Fruit fly (Drosophila melanogaster) whole organism, embryonic: ENCODE results near the gene TFAM.

Experiments
- Adf1 ChIP-seq: fragments of 200-800 bp; sonication (Bioruptor generic); IDR thresholded peaks from 2 replicates; pipeline ENCODE4 v1.3.6; 2022; ENCODE audit warnings: missing biosample characterization, missing genetic modification characterization
- B-H1 ChIP-seq: fragments of 200-800 bp; sonication (Bioruptor generic); IDR thresholded peaks from 3 replicates; pipeline ENCODE4 v1.3.6; 2022; ENCODE audit warnings: missing biosample characterization, missing genetic modification characterization
- Bgb ChIP-seq: fragments of 200-800 bp; sonication (Bioruptor generic); IDR thresholded peaks from 2 replicates; pipeline ENCODE4 v1.3.6; 2022; ENCODE audit warnings: missing biosample characterization, missing genetic modification characterization; ENCODE audit not compliant: partially characterized antibody
- CG10979 ChIP-seq: fragments of 200-800 bp; sonication (Bioruptor generic); optimal IDR thresholded peaks from 2 replicates; lab custom pipeline; 2018; ENCODE audit warnings: missing biosample characterization, mild to moderate bottlenecking, missing genetic modification characterization, moderate library complexity
- CG11723 ChIP-seq: fragments of 200-800 bp; sonication (Bioruptor generic); optimal IDR thresholded peaks from 2 replicates; lab custom pipeline; 2017; ENCODE audit warnings: missing biosample characterization, mild to moderate bottlenecking, missing genetic modification characterization
- CG12219 ChIP-seq: fragments of 200-800 bp; sonication (Bioruptor generic); optimal IDR thresholded peaks from 3 replicates; lab custom pipeline; 2018; ENCODE audit warnings: missing biosample characterization, mild to moderate bottlenecking, missing genetic modification characterization
- CG13296 ChIP-seq: fragments of 200-800 bp; sonication (Bioruptor generic); optimal IDR thresholded peaks from 3 replicates; lab custom pipeline; 2018; ENCODE audit warnings: missing biosample characterization, mild to moderate bottlenecking, missing genetic modification characterization
- CG14667 ChIP-seq: fragments of 200-800 bp; sonication (Bioruptor generic); IDR thresholded peaks from 2 replicates; pipeline ENCODE4 v1.3.6; 2022; ENCODE audit warnings: missing biosample characterization, missing genetic modification characterization
- CG16813 ChIP-seq: fragments of 200-800 bp; sonication (Bioruptor generic); IDR thresholded peaks from 3 replicates; pipeline ENCODE4 v1.3.6; 2022; ENCODE audit warnings: missing biosample characterization, missing genetic modification characterization; ENCODE audit not compliant: partially characterized antibody
- CG17361 ChIP-seq: fragments of 200-800 bp; sonication (Bioruptor generic); IDR thresholded peaks from 3 replicates; pipeline ENCODE4 v1.3.6; 2022; ENCODE audit warnings: missing biosample characterization, missing genetic modification characterization
- CG2202 ChIP-seq: fragments of 200-800 bp; sonication (Bioruptor generic); optimal IDR thresholded peaks from 2 replicates; lab custom pipeline; 2018; ENCODE audit warnings: missing biosample characterization, mild to moderate bottlenecking, missing genetic modification characterization
- CG2678 ChIP-seq: fragments of 200-800 bp; sonication (Bioruptor generic); optimal IDR thresholded peaks from 3 replicates; lab custom pipeline; 2019; ENCODE audit warnings: missing biosample characterization, mild to moderate bottlenecking, missing genetic modification characterization, moderate library complexity
- CG3065 ChIP-seq: fragments of 200-800 bp; sonication (Bioruptor generic); optimal IDR thresholded peaks from 2 replicates; lab custom pipeline; 2016; ENCODE audit warnings: missing biosample characterization, missing genetic modification characterization
- CG32767 ChIP-seq: fragments of 200-800 bp; sonication (Bioruptor generic); IDR thresholded peaks from 2 replicates; pipeline ENCODE4 v1.3.6; 2022; ENCODE audit warnings: missing biosample characterization, missing genetic modification characterization
- CG43689 ChIP-seq: fragments of 200-800 bp; sonication (Bioruptor generic); IDR thresholded peaks from 2 replicates; pipeline ENCODE4 v1.3.6; 2022; ENCODE audit warnings: missing biosample characterization, missing genetic modification characterization
- CG4404 ChIP-seq: fragments of 200-800 bp; sonication (Bioruptor generic); IDR thresholded peaks from 2 replicates; pipeline ENCODE4 v1.3.6; 2022; ENCODE audit warnings: missing biosample characterization, missing genetic modification characterization
- CG6272 ChIP-seq: fragments of 200-800 bp; sonication (Bioruptor generic); IDR thresholded peaks from 2 replicates; pipeline ENCODE4 v1.3.6; 2022; ENCODE audit warnings: missing biosample characterization, missing genetic modification characterization
- CG9797 ChIP-seq: fragments of 200-800 bp; sonication (Bioruptor generic); optimal IDR thresholded peaks from 3 replicates; lab custom pipeline; 2018; ENCODE audit warnings: missing biosample characterization, mild to moderate bottlenecking, missing genetic modification characterization
- CkIIα-i1 ChIP-seq: fragments of 200-800 bp; sonication (Bioruptor generic); IDR thresholded peaks from 2 replicates; pipeline ENCODE4 v1.3.6; 2022; ENCODE audit warnings: missing biosample characterization, missing genetic modification characterization
- Doc2 ChIP-seq: fragments of 200-800 bp; sonication (Bioruptor generic); IDR thresholded peaks from 2 replicates; pipeline ENCODE4 v1.3.6; 2022; ENCODE audit warnings: missing biosample characterization, missing genetic modification characterization
- Doc3 ChIP-seq: fragments of 200-800 bp; sonication (Bioruptor generic); IDR thresholded peaks from 3 replicates; pipeline ENCODE4 v1.3.6; 2022; ENCODE audit warnings: missing biosample characterization, missing genetic modification characterization; ENCODE audit not compliant: partially characterized antibody
- Elba2 ChIP-seq: fragments of 200-800 bp; sonication (Bioruptor generic); optimal IDR thresholded peaks from 3 replicates; lab custom pipeline; 2016; ENCODE audit warnings: missing biosample characterization, missing genetic modification characterization
- Hmr ChIP-seq: fragments of 200-800 bp; sonication (Bioruptor generic); optimal IDR thresholded peaks from 3 replicates; lab custom pipeline; 2017; ENCODE audit warnings: mild to moderate bottlenecking, missing biosample characterization, missing genetic modification reagents, missing genetic modification characterization
- Kr ChIP-seq: fragments of 200-800 bp; sonication (Bioruptor generic); optimal IDR thresholded peaks from 2 replicates; lab custom pipeline; 2017; ENCODE audit warnings: missing biosample characterization, mild to moderate bottlenecking, missing genetic modification characterization
- Mad ChIP-seq: fragments of 200-800 bp; sonication (Bioruptor generic); optimal IDR thresholded peaks from 2 replicates; lab custom pipeline; 2016; ENCODE audit warnings: missing biosample characterization, missing genetic modification characterization
- Opbp ChIP-seq: fragments of 200-800 bp; sonication (Bioruptor generic); IDR thresholded peaks from 3 replicates; pipeline ENCODE4 v1.3.6; 2022; ENCODE audit warnings: missing biosample characterization, missing genetic modification characterization; ENCODE audit not compliant: partially characterized antibody
- Ravus ChIP-seq: fragments of 200-800 bp; sonication (Bioruptor generic); IDR thresholded peaks from 2 replicates; pipeline ENCODE4 v1.3.6; 2022; ENCODE audit warnings: missing biosample characterization, missing genetic modification characterization
- Spps ChIP-seq: fragments of 200-800 bp; sonication (Bioruptor generic); optimal IDR thresholded peaks from 2 replicates; lab custom pipeline; 2018; ENCODE audit warnings: missing biosample characterization, mild to moderate bottlenecking, missing genetic modification characterization
- Sry-β ChIP-seq: fragments of 200-800 bp; sonication (Bioruptor generic); optimal IDR thresholded peaks from 2 replicates; lab custom pipeline; 2018; ENCODE audit warnings: missing biosample characterization, mild to moderate bottlenecking, missing genetic modification characterization, moderate library complexity
- ara ChIP-seq: fragments of 200-800 bp; sonication (Bioruptor generic); IDR thresholded peaks from 2 replicates; pipeline ENCODE4 v1.3.6; 2022; ENCODE audit warnings: missing biosample characterization, missing genetic modification characterization
- ase ChIP-seq: fragments of 200-800 bp; sonication (Bioruptor generic); IDR thresholded peaks from 3 replicates; pipeline ENCODE4 v1.3.6; 2022; ENCODE audit warnings: missing biosample characterization, missing genetic modification characterization
- ato ChIP-seq: fragments of 200-800 bp; sonication (Bioruptor generic); IDR thresholded peaks from 2 replicates; pipeline ENCODE4 v1.3.6; 2022; ENCODE audit warnings: missing biosample characterization, missing genetic modification characterization; ENCODE audit not compliant: partially characterized antibody
- az2 ChIP-seq: fragments of 200-800 bp; sonication (Bioruptor generic); optimal IDR thresholded peaks from 3 replicates; lab custom pipeline; 2016; ENCODE audit warnings: missing biosample characterization, missing genetic modification characterization
- cg ChIP-seq: fragments of 200-800 bp; sonication (Bioruptor generic); optimal IDR thresholded peaks from 3 replicates; lab custom pipeline; 2019; ENCODE audit warnings: missing biosample characterization, mild to moderate bottlenecking, missing genetic modification characterization, moderate library complexity
- croc ChIP-seq: fragments of 200-800 bp; sonication (Bioruptor generic); conservative IDR thresholded peaks from 3 replicates; pipeline ENCODE4 v1.3.6; 2022; ENCODE audit warnings: missing biosample characterization, missing genetic modification characterization
- dimm ChIP-seq: fragments of 200-800 bp; sonication (Bioruptor generic); IDR thresholded peaks from 2 replicates; pipeline ENCODE4 v1.3.6; 2022; ENCODE audit warnings: missing biosample characterization, missing genetic modification characterization
- esg ChIP-seq: fragments of 200-800 bp; sonication (Bioruptor generic); conservative IDR thresholded peaks from 2 replicates; pipeline ENCODE4 v1.3.6; 2022; ENCODE audit warnings: missing biosample characterization, missing genetic modification characterization
- fd102C ChIP-seq: fragments of 200-800 bp; sonication (Bioruptor generic); optimal IDR thresholded peaks from 2 replicates; lab custom pipeline; 2018; ENCODE audit warnings: missing biosample characterization, mild to moderate bottlenecking, missing genetic modification characterization, moderate library complexity
- gce ChIP-seq: fragments of 200-800 bp; sonication (Bioruptor generic); IDR thresholded peaks from 3 replicates; pipeline ENCODE4 v1.3.6; 2022; ENCODE audit warnings: missing biosample characterization, missing genetic modification characterization
- gcm ChIP-seq: fragments of 200-800 bp; sonication (Bioruptor generic); optimal IDR thresholded peaks from 2 replicates; lab custom pipeline; 2019; ENCODE audit warnings: missing biosample characterization, mild to moderate bottlenecking, missing genetic modification characterization, moderate library complexity
- hb ChIP-seq: fragments of 200-800 bp; sonication (Bioruptor generic); IDR thresholded peaks from 3 replicates; pipeline ENCODE4 v1.3.6; 2022; ENCODE audit warnings: missing biosample characterization, missing genetic modification characterization; ENCODE audit not compliant: partially characterized antibody
- hbn ChIP-seq: fragments of 200-800 bp; sonication (Bioruptor generic); IDR thresholded peaks from 2 replicates; pipeline ENCODE4 v1.3.6; 2022; ENCODE audit warnings: missing biosample characterization, missing genetic modification characterization; ENCODE audit not compliant: partially characterized antibody
- otp ChIP-seq: fragments of 200-800 bp; sonication (Bioruptor generic); IDR thresholded peaks from 3 replicates; pipeline ENCODE4, ENCODE4 v1.3.6; 2022; ENCODE audit warnings: missing biosample characterization, missing genetic modification characterization
- pho ChIP-seq: fragments of 200-800 bp; sonication (Bioruptor generic); optimal IDR thresholded peaks from 2 replicates; lab custom pipeline; 2016; ENCODE audit warnings: missing biosample characterization, missing genetic modification characterization
- phol ChIP-seq: fragments of 200-800 bp; sonication (Bioruptor generic); optimal IDR thresholded peaks from 3 replicates; lab custom pipeline; 2018; ENCODE audit warnings: missing biosample characterization, mild to moderate bottlenecking, missing genetic modification characterization, moderate library complexity
- ranshi ChIP-seq: fragments of 200-800 bp; sonication (Bioruptor generic); IDR thresholded peaks from 2 replicates; pipeline ENCODE4 v1.3.6; 2022; ENCODE audit warnings: missing biosample characterization, missing genetic modification characterization
- sqz ChIP-seq: fragments of 200-800 bp; sonication (Bioruptor generic); optimal IDR thresholded peaks from 3 replicates; lab custom pipeline; 2018; ENCODE audit warnings: missing biosample characterization, mild to moderate bottlenecking, missing genetic modification characterization
- unc-4 ChIP-seq: fragments of 200-800 bp; sonication (Bioruptor generic); IDR thresholded peaks from 2 replicates; pipeline ENCODE4 v1.3.6; 2022; ENCODE audit warnings: missing biosample characterization, missing genetic modification characterization; ENCODE audit not compliant: partially characterized antibody

The TFAM gene

dm6 chr3R:20587630-20588479 lies 11.0 kb upstream of the TFAM start, which contains the start of gene Septin2 (continued):
- TF ChIP-seq phol = peak; percentile 86
- peak; percentile 77 for TF ChIP-seq ara (GFP tag; lab: Robert Waterston, UW)
- peak; percentile 36 for TF ChIP-seq Sry-β
- no peak for TF ChIP-seq Ravus (GFP tag; lab: Robert Waterston, UW)
- peak; percentile 84 for TF ChIP-seq CG17361
- peak; percentile 46 for TF ChIP-seq pho (GFP tag; lab: Kevin White, UChicago)
- TF ChIP-seq Adf1 (GFP tag; lab: Robert Waterston, UW) = no peak
- no peak for TF ChIP-seq dimm (GFP tag; lab: Robert Waterston, UW)
- TF ChIP-seq gcm = peak; percentile 86
- no peak for TF ChIP-seq Doc3
- peak; percentile 68 for TF ChIP-seq Hmr (GFP tag; lab: Kevin White, UChicago)
- peak; percentile 38 for TF ChIP-seq CG4404 (GFP tag; lab: Robert Waterston, UW)
- TF ChIP-seq Elba2 (GFP tag; lab: Kevin White, UChicago) = peak; percentile 79
- no peak for TF ChIP-seq CG3065
- TF ChIP-seq hb (GFP tag; lab: Robert Waterston, UW) = no peak
- TF ChIP-seq gce (GFP tag; lab: Robert Waterston, UW) = no peak
- peak; percentile 73 for TF ChIP-seq CG12219 (GFP tag; lab: Kevin White, UChicago)
- TF ChIP-seq Opbp (GFP tag; lab: Robert Waterston, UW) = no peak
- TF ChIP-seq fd102C = no peak
- peak; percentile 75 for TF ChIP-seq CG11723
- peak; percentile 89 for TF ChIP-seq CG2678 (tag; lab: Kevin White, UChicago)
- peak; percentile 82 for TF ChIP-seq az2 (GFP tag; lab: Kevin White, UChicago)
- TF ChIP-seq croc (GFP tag; lab: Robert Waterston, UW) = peak; percentile 57; the same call in 1 of the 3 replicates
- TF ChIP-seq hbn (GFP tag; lab: Robert Waterston, UW) = no peak
- TF ChIP-seq CG43689 (GFP tag; lab: Robert Waterston, UW) = no peak
- peak; percentile 88 for TF ChIP-seq cg (GFP tag; lab: Kevin White, UChicago)
- TF ChIP-seq CG13296 (GFP tag; lab: Kevin White, UChicago) = peak; percentile 78
- TF ChIP-seq CG2202 (tag; lab: Kevin White, UChicago) = peak; percentile 62
- TF ChIP-seq B-H1 (GFP tag; lab: Robert Waterston, UW) = peak; percentile 61; the same call in 1 of the 3 replicates
- TF ChIP-seq CG10979 (tag; lab: Kevin White, UChicago) = peak; percentile 89
- TF ChIP-seq Bgb (GFP tag; lab: Robert Waterston, UW) = no peak
- TF ChIP-seq CG14667 (GFP tag; lab: Robert Waterston, UW) = peak; percentile 59
- 0 out of 2 replicates have a peak, but pooled peaks have one; percentile 32 for TF ChIP-seq unc-4
- no peak for TF ChIP-seq Doc2 (GFP tag; lab: Robert Waterston, UW)
- peak; percentile 62; the same call in 2 of the 3 replicates for TF ChIP-seq ase
- peak; percentile 38 for TF ChIP-seq Mad (GFP tag; lab: Kevin White, UChicago)
- peak; percentile 51; the same call in 1 of the 2 replicates for TF ChIP-seq CG6272 (GFP tag; lab: Robert Waterston, UW)
- no peak for TF ChIP-seq sqz
- no peak for TF ChIP-seq Kr
- peak; percentile 47; the same call in 1 of the 2 replicates for TF ChIP-seq ranshi (GFP tag; lab: Robert Waterston, UW)
- TF ChIP-seq CkIIα-i1 = 0 out of 2 replicates have a peak, but pooled peaks have one; percentile 11
- peak; percentile 59; the same call in 1 of the 2 replicates for TF ChIP-seq CG32767 (GFP tag; lab: Robert Waterston, UW)
- TF ChIP-seq CG16813 (GFP tag; lab: Robert Waterston, UW) = 0 out of 3 replicates have a peak, but pooled peaks have one; percentile 6
- peak; percentile 75 for TF ChIP-seq Spps (tag; lab: Kevin White, UChicago)
- TF ChIP-seq CG9797 (GFP tag; lab: Kevin White, UChicago) = peak; percentile 68
- no peak for TF ChIP-seq ato (GFP tag; lab: Robert Waterston, UW)
- TF ChIP-seq otp (GFP tag; lab: Robert Waterston, UW) = no peak; the same call in 2 of the 3 replicates
- TF ChIP-seq esg (GFP tag; lab: Robert Waterston, UW) = peak; percentile 44; the same call in 1 of the 2 replicates
